Fruit fly (Drosophila melanogaster) whole organism, embryonic: Measurements from ENCODE around the gene GstD7.
A peak's percentile ranks its signal among the peaks of the same experiment; 100 is the strongest.

Experiments
- Awh ChIP-seq: fragments of 200-800 bp; sonication (Bioruptor generic); IDR thresholded peaks from 2 replicates; pipeline ENCODE4, ENCODE4 v1.3.6; 2022; ENCODE audit warnings: missing biosample characterization, missing genetic modification characterization
- BEAF-32 ChIP-seq: fragments of 200-800 bp; sonication (Bioruptor generic); optimal IDR thresholded peaks from 3 replicates; lab custom pipeline; 2017; ENCODE audit warnings: missing biosample characterization, missing genetic modification characterization, mild to moderate bottlenecking, moderate library complexity, missing genetic modification reagents
- Bgb ChIP-seq: fragments of 200-800 bp; sonication (Bioruptor generic); IDR thresholded peaks from 2 replicates; pipeline ENCODE4 v1.3.6; 2022; ENCODE audit warnings: missing biosample characterization, missing genetic modification characterization; ENCODE audit not compliant: partially characterized antibody
- CG11723 ChIP-seq: fragments of 200-800 bp; sonication (Bioruptor generic); optimal IDR thresholded peaks from 2 replicates; lab custom pipeline; 2017; ENCODE audit warnings: missing biosample characterization, mild to moderate bottlenecking, missing genetic modification characterization
- CG12155 ChIP-seq: fragments of 200-800 bp; sonication (Bioruptor generic); optimal IDR thresholded peaks from 3 replicates; lab custom pipeline; 2016; ENCODE audit warnings: missing biosample characterization, missing genetic modification characterization
- CG12219 ChIP-seq: fragments of 200-800 bp; sonication (Bioruptor generic); optimal IDR thresholded peaks from 3 replicates; lab custom pipeline; 2018; ENCODE audit warnings: missing biosample characterization, mild to moderate bottlenecking, missing genetic modification characterization
- CG1233 ChIP-seq: fragments of 200-800 bp; sonication (Bioruptor generic); optimal IDR thresholded peaks from 4 replicates; lab custom pipeline; 2018; ENCODE audit warnings: missing biosample characterization, mild to moderate bottlenecking, missing genetic modification characterization
- CG13424 ChIP-seq: fragments of 200-800 bp; sonication (Bioruptor generic); optimal IDR thresholded peaks from 2 replicates; lab custom pipeline; 2019; ENCODE audit warnings: missing biosample characterization, mild to moderate bottlenecking, missing genetic modification characterization, moderate library complexity
- CG13894 ChIP-seq: fragments of 200-800 bp; sonication (Bioruptor generic); optimal IDR thresholded peaks from 3 replicates; lab custom pipeline; 2018; ENCODE audit warnings: missing biosample characterization, mild to moderate bottlenecking, missing genetic modification characterization, moderate library complexity
- CG1603 ChIP-seq: fragments of 200-800 bp; sonication (Bioruptor generic); optimal IDR thresholded peaks from 2 replicates; lab custom pipeline; 2019; ENCODE audit warnings: missing biosample characterization, mild to moderate bottlenecking, missing genetic modification characterization, moderate library complexity
- CG17568 ChIP-seq: fragments of 200-800 bp; sonication (Bioruptor generic); optimal IDR thresholded peaks from 2 replicates; lab custom pipeline; 2018; ENCODE audit warnings: missing biosample characterization, mild to moderate bottlenecking, missing genetic modification characterization, moderate library complexity
- CG32767 ChIP-seq: fragments of 200-800 bp; sonication (Bioruptor generic); IDR thresholded peaks from 2 replicates; pipeline ENCODE4 v1.3.6; 2022; ENCODE audit warnings: missing biosample characterization, missing genetic modification characterization
- CG3847 ChIP-seq: fragments of 200-800 bp; sonication (Bioruptor generic); IDR thresholded peaks from 2 replicates; pipeline ENCODE4 v1.3.6; 2022; ENCODE audit warnings: missing biosample characterization, missing genetic modification characterization
- CG42726 ChIP-seq: fragments of 200-800 bp; sonication (Bioruptor generic); IDR thresholded peaks from 2 replicates; pipeline ENCODE4 v1.3.6; 2022; ENCODE audit warnings: missing biosample characterization, missing genetic modification characterization; ENCODE audit not compliant: partially characterized antibody
- CG4404 ChIP-seq: fragments of 200-800 bp; sonication (Bioruptor generic); IDR thresholded peaks from 2 replicates; pipeline ENCODE4 v1.3.6; 2022; ENCODE audit warnings: missing biosample characterization, missing genetic modification characterization
- CG4707 ChIP-seq: fragments of 200-800 bp; sonication (Bioruptor generic); optimal IDR thresholded peaks from 2 replicates; lab custom pipeline; 2018; ENCODE audit warnings: missing biosample characterization, mild to moderate bottlenecking, missing genetic modification characterization, moderate library complexity
- CG8924 ChIP-seq: fragments of 200-800 bp; optimal IDR thresholded peaks from 3 replicates; lab custom pipeline; 2019; ENCODE audit warnings: missing biosample characterization, mild to moderate bottlenecking, missing genetic modification characterization, moderate library complexity
- CG8944 ChIP-seq: fragments of 200-800 bp; sonication (Bioruptor generic); optimal IDR thresholded peaks from 3 replicates; lab custom pipeline; 2016; ENCODE audit warnings: missing biosample characterization, missing genetic modification characterization
- CG9609 ChIP-seq: fragments of 200-800 bp; sonication (Bioruptor generic); optimal IDR thresholded peaks from 3 replicates; lab custom pipeline; 2016; ENCODE audit warnings: missing biosample characterization, missing genetic modification characterization
- Camta ChIP-seq: fragments of 200-800 bp; sonication (Bioruptor generic); optimal IDR thresholded peaks from 2 replicates; lab custom pipeline; 2016; ENCODE audit warnings: missing biosample characterization, missing genetic modification characterization
- Eip74EF ChIP-seq, 2 experiments: fragments of 200-800 bp in 1 of 2; fragments of >200 bp in 1 of 2; sonication (Bioruptor generic) in 1 of 2; optimal IDR thresholded peaks; 2 replicates each; lab custom pipeline; 2017 to 2019; ENCODE audit warnings: missing biosample characterization in 2 of 2, missing genetic modification characterization in 2 of 2, mild to moderate bottlenecking in 1 of 2, moderate library complexity in 1 of 2
- GATAe ChIP-seq: fragments of 200-800 bp; sonication (Bioruptor generic); conservative IDR thresholded peaks from 2 replicates; pipeline ENCODE4 v1.3.6; 2022; ENCODE audit warnings: missing biosample characterization, missing genetic modification characterization
- HHEX ChIP-seq: fragments of 200-800 bp; sonication (Bioruptor generic); optimal IDR thresholded peaks from 3 replicates; lab custom pipeline; 2017; ENCODE audit warnings: missing biosample characterization, mild to moderate bottlenecking, missing genetic modification characterization, missing genetic modification reagents
- Hr3 ChIP-seq: fragments of 200-800 bp; sonication (Bioruptor generic); optimal IDR thresholded peaks from 3 replicates; lab custom pipeline; 2016; ENCODE audit warnings: missing biosample characterization, missing genetic modification characterization
- MBD-R2 ChIP-seq: fragments of 200-800 bp; sonication (Bioruptor generic); IDR thresholded peaks from 2 replicates; pipeline ENCODE4 v1.3.6; 2022; ENCODE audit warnings: missing biosample characterization, missing genetic modification characterization
- NFAT ChIP-seq: fragments of 200-800 bp; sonication (Bioruptor generic); IDR thresholded peaks from 2 replicates; pipeline ENCODE4 v1.3.6; 2022; ENCODE audit warnings: missing biosample characterization, missing genetic modification characterization
- Nf-YC ChIP-seq: fragments of 200-800 bp; optimal IDR thresholded peaks from 3 replicates; lab custom pipeline; 2019; ENCODE audit warnings: missing biosample characterization, mild to moderate bottlenecking, missing genetic modification characterization, moderate library complexity
- Oaz ChIP-seq: fragments of 200-800 bp; sonication (Bioruptor generic); IDR thresholded peaks from 2 replicates; pipeline ENCODE4 v1.3.6; 2022; ENCODE audit warnings: missing biosample characterization, missing genetic modification characterization
- Rx ChIP-seq: fragments of 200-800 bp; sonication (Bioruptor generic); IDR thresholded peaks from 2 replicates; pipeline ENCODE4 v1.3.6; 2022; ENCODE audit warnings: missing biosample characterization, missing genetic modification characterization
- Spps ChIP-seq: fragments of 200-800 bp; sonication (Bioruptor generic); optimal IDR thresholded peaks from 2 replicates; lab custom pipeline; 2018; ENCODE audit warnings: missing biosample characterization, mild to moderate bottlenecking, missing genetic modification characterization
- ac ChIP-seq: fragments of 200-800 bp; sonication (Bioruptor generic); optimal IDR thresholded peaks from 3 replicates; lab custom pipeline; 2017; ENCODE audit warnings: missing biosample characterization, mild to moderate bottlenecking, missing genetic modification characterization
- amos ChIP-seq: fragments of 200-800 bp; sonication (Bioruptor generic); IDR thresholded peaks from 2 replicates; pipeline ENCODE4 v1.3.6; 2022; ENCODE audit warnings: missing biosample characterization, missing genetic modification characterization; ENCODE audit not compliant: partially characterized antibody
- bab2 ChIP-seq: fragments of 200-800 bp; sonication (Bioruptor generic); optimal IDR thresholded peaks from 2 replicates; lab custom pipeline; 2016; ENCODE audit warnings: missing biosample characterization, missing genetic modification characterization
- bcd ChIP-seq: fragments of 200-800 bp; sonication (Bioruptor generic); optimal IDR thresholded peaks from 2 replicates; lab custom pipeline; 2017; ENCODE audit warnings: missing biosample characterization, mild to moderate bottlenecking, missing genetic modification characterization
- cas ChIP-seq: fragments of 200-800 bp; sonication (Bioruptor generic); IDR thresholded peaks from 2 replicates; pipeline ENCODE4 v1.3.6; 2022; ENCODE audit warnings: missing biosample characterization, missing genetic modification characterization
- cg ChIP-seq: fragments of 200-800 bp; sonication (Bioruptor generic); optimal IDR thresholded peaks from 3 replicates; lab custom pipeline; 2019; ENCODE audit warnings: missing biosample characterization, mild to moderate bottlenecking, missing genetic modification characterization, moderate library complexity
- chinmo ChIP-seq: fragments of 200-800 bp; sonication (Bioruptor generic); IDR thresholded peaks from 4 replicates; pipeline ENCODE4 v1.3.6; 2022; ENCODE audit warnings: missing biosample characterization, missing genetic modification characterization; ENCODE audit not compliant: partially characterized antibody
- cwo ChIP-seq: fragments of 200-800 bp; sonication (Bioruptor generic); optimal IDR thresholded peaks from 3 replicates; lab custom pipeline; 2017; ENCODE audit warnings: missing biosample characterization, missing genetic modification characterization, mild to moderate bottlenecking, moderate library complexity, missing genetic modification reagents
- grn ChIP-seq: fragments of 200-800 bp; sonication (Bioruptor generic); optimal IDR thresholded peaks from 3 replicates; lab custom pipeline; 2017; ENCODE audit warnings: missing biosample characterization, missing genetic modification characterization
- gsb-n ChIP-seq: fragments of 200-800 bp; sonication (Bioruptor generic); optimal IDR thresholded peaks from 3 replicates; lab custom pipeline; 2018; ENCODE audit warnings: missing biosample characterization, mild to moderate bottlenecking, missing genetic modification characterization
- jigr1 ChIP-seq: fragments of 200-800 bp; sonication (Bioruptor generic); IDR thresholded peaks from 3 replicates; pipeline ENCODE4 v1.3.6; 2022; ENCODE audit warnings: missing biosample characterization, missing genetic modification characterization
- jumu ChIP-seq: fragments of 200-800 bp; sonication (Bioruptor generic); optimal IDR thresholded peaks from 3 replicates; lab custom pipeline; 2016; ENCODE audit warnings: missing biosample characterization, missing genetic modification characterization
- oc ChIP-seq: fragments of 200-800 bp; sonication (Bioruptor generic); optimal IDR thresholded peaks from 2 replicates; lab custom pipeline; 2018; ENCODE audit warnings: missing biosample characterization, mild to moderate bottlenecking, missing genetic modification characterization, moderate library complexity
- odd ChIP-seq: fragments of 200-800 bp; sonication (Bioruptor generic); optimal IDR thresholded peaks from 2 replicates; lab custom pipeline; 2017; ENCODE audit warnings: missing biosample characterization, mild to moderate bottlenecking, missing genetic modification characterization
- pb ChIP-seq: fragments of 200-800 bp; sonication (Bioruptor generic); optimal IDR thresholded peaks from 3 replicates; lab custom pipeline; 2016; ENCODE audit warnings: missing biosample characterization, missing genetic modification characterization
- sima ChIP-seq: fragments of 200-800 bp; sonication (Bioruptor generic); optimal IDR thresholded peaks from 2 replicates; lab custom pipeline; 2016; ENCODE audit warnings: missing biosample characterization, missing genetic modification characterization
- stc ChIP-seq: fragments of 200-800 bp; sonication (Bioruptor generic); IDR thresholded peaks from 2 replicates; pipeline ENCODE4 v1.3.6; 2022; ENCODE audit warnings: missing biosample characterization, missing genetic modification characterization
- ttk ChIP-seq: fragments of 200-800 bp; sonication (Bioruptor generic); IDR thresholded peaks from 2 replicates; pipeline ENCODE4 v2.1.2; 2022; ENCODE audit warnings: missing biosample characterization, missing genetic modification characterization
- twi ChIP-seq: fragments of 200-800 bp; optimal IDR thresholded peaks from 2 replicates; lab custom pipeline; 2019; ENCODE audit warnings: missing biosample characterization, mild to moderate bottlenecking, missing genetic modification characterization, moderate library complexity
- vvl ChIP-seq: fragments of 200-800 bp; sonication (Bioruptor generic); IDR thresholded peaks from 2 replicates; pipeline ENCODE4 v1.3.6; 2022; ENCODE audit warnings: missing biosample characterization, missing genetic modification characterization

Gene GstD7

DNA sequence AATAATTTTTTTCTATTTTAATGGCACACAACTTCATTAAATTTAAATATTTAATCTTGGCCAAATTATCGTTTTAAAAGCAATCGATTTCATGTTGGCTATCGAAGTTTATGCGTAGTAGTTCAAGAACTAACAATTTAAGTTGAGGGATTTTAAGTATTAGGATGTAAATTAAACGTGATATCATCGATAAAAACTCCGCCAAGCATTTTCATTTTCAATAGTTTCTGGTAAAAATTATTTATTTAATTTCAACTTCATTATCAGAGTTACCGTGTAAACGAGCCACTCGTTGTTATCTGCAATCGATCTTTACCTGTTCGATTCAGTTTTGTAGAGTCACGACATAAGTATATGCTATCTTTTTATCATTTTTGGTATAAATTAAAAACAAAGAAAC is 24.6 kb downstream of the GstD7 start (continued):
- TF ChIP-seq Oaz = peak; percentile 92
- TF ChIP-seq jigr1 (GFP tag; lab: Robert Waterston, UW) = peak; percentile 76; the same call in 2 of the 3 replicates
- peak; percentile 97 for TF ChIP-seq twi (tag; lab: Kevin White, UChicago)
- peak; percentile 94 for TF ChIP-seq CG4707 (GFP tag; lab: Kevin White, UChicago)
- TF ChIP-seq CG42726 = no peak
- TF ChIP-seq GATAe (GFP tag; lab: Robert Waterston, UW) = peak; percentile 72; the same call in 1 of the 2 replicates
- peak in 1 of 2 experiments; percentile 98 for TF ChIP-seq Eip74EF (GFP tag; optimal IDR thresholded peaks at IDR 0.05; lab: Kevin White, UChicago)
- TF ChIP-seq Rx (GFP tag; lab: Robert Waterston, UW) = peak; percentile 94
- TF ChIP-seq CG12155 (GFP tag; lab: Kevin White, UChicago) = peak; percentile 96
- peak; percentile 98 for TF ChIP-seq Spps (tag; lab: Kevin White, UChicago)
- TF ChIP-seq CG1603 (tag; lab: Kevin White, UChicago) = peak; percentile 97
- TF ChIP-seq CG32767 (GFP tag; lab: Robert Waterston, UW) = peak; percentile 93
- TF ChIP-seq Bgb (GFP tag; lab: Robert Waterston, UW) = no peak
- peak; percentile 94 for TF ChIP-seq CG3847
- peak; percentile 98 for TF ChIP-seq HHEX (GFP tag; lab: Kevin White, UChicago)
- TF ChIP-seq sima (GFP tag; lab: Kevin White, UChicago) = peak; percentile 91
- TF ChIP-seq NFAT (GFP tag; lab: Robert Waterston, UW) = peak; percentile 92
- TF ChIP-seq MBD-R2 (GFP tag; lab: Robert Waterston, UW) = peak; percentile 94
- peak; percentile 96 for TF ChIP-seq Camta (GFP tag; lab: Kevin White, UChicago)
- TF ChIP-seq cas (GFP tag; lab: Robert Waterston, UW) = peak; percentile 89
- peak; percentile 95 for TF ChIP-seq ac (GFP tag; lab: Kevin White, UChicago)
- TF ChIP-seq odd = peak; percentile 96
- TF ChIP-seq CG4404 (GFP tag; lab: Robert Waterston, UW) = peak; percentile 80
- TF ChIP-seq chinmo (GFP tag; lab: Robert Waterston, UW) = no peak
- TF ChIP-seq bcd = peak; percentile 97
- peak; percentile 94 for TF ChIP-seq cwo (GFP tag; lab: Kevin White, UChicago)
- TF ChIP-seq oc (tag; lab: Kevin White, UChicago) = peak; percentile 98
- TF ChIP-seq CG12219 (GFP tag; lab: Kevin White, UChicago) = peak; percentile 98
- peak; percentile 92 for TF ChIP-seq Nf-YC (tag; lab: Kevin White, UChicago)
- TF ChIP-seq CG11723 = peak; percentile 94
- peak; percentile 99 for TF ChIP-seq CG8924 (tag; lab: Kevin White, UChicago)
- TF ChIP-seq gsb-n = peak; percentile 98
- TF ChIP-seq vvl (GFP tag; lab: Robert Waterston, UW) = peak; percentile 99
- TF ChIP-seq bab2 (GFP tag; lab: Kevin White, UChicago) = peak; percentile 95
- TF ChIP-seq Awh (GFP tag; lab: Robert Waterston, UW) = peak; percentile 98
- TF ChIP-seq stc (GFP tag; lab: Robert Waterston, UW) = peak; percentile 97
- no peak for TF ChIP-seq amos (GFP tag; lab: Robert Waterston, UW)
- peak; percentile 97 for TF ChIP-seq CG17568 (GFP tag; lab: Kevin White, UChicago)
- peak; percentile 91 for TF ChIP-seq Hr3 (GFP tag; lab: Kevin White, UChicago)
- TF ChIP-seq pb = peak; percentile 86
- peak; percentile 98 for TF ChIP-seq CG1233
- peak; percentile 91 for TF ChIP-seq CG9609 (GFP tag; lab: Kevin White, UChicago)
- peak; percentile 99 for TF ChIP-seq CG13894 (tag; lab: Kevin White, UChicago)
- no peak for TF ChIP-seq cg
- TF ChIP-seq jumu (GFP tag; lab: Kevin White, UChicago) = peak; percentile 88
- peak; percentile 87 for TF ChIP-seq CG8944 (GFP tag; lab: Kevin White, UChicago)
- TF ChIP-seq CG13424 (tag; lab: Kevin White, UChicago) = peak; percentile 99
- peak; percentile 46 for TF ChIP-seq BEAF-32 (GFP tag; lab: Kevin White, UChicago)
- peak; percentile 93 for TF ChIP-seq ttk (GFP tag; lab: Robert Waterston, UW)
- TF ChIP-seq grn (GFP tag; lab: Kevin White, UChicago) = peak; percentile 98
